Worm (Caenorhabditis elegans) whole organism, late embryonic: ENCODE results near the gene C24B5.4.

Source experiments
- C08G9.2 ChIP-seq: sonication (generic microtip); optimal IDR thresholded peaks from 2 replicates; lab custom pipeline; 2016; ENCODE audit warnings: mild to moderate bottlenecking, missing genetic modification characterization, moderate library complexity, missing compliant biosample characterization
- F13H6.1 ChIP-seq: sonication (generic microtip); optimal IDR thresholded peaks from 2 replicates; lab custom pipeline; 2016; ENCODE audit warnings: missing genetic modification characterization, missing compliant biosample characterization
- K02D7.2 ChIP-seq: sonication (generic microtip); optimal IDR thresholded peaks from 2 replicates; lab custom pipeline; 2017; ENCODE audit warnings: mild to moderate bottlenecking, missing genetic modification characterization, missing compliant biosample characterization
- ahr-1 ChIP-seq: sonication (generic microtip); optimal IDR thresholded peaks from 2 replicates; lab custom pipeline; 2016; ENCODE audit warnings: missing genetic modification characterization, missing compliant biosample characterization
- ceh-18 ChIP-seq: sonication (generic microtip); optimal IDR thresholded peaks from 2 replicates; lab custom pipeline; 2016; ENCODE audit warnings: missing genetic modification characterization, missing compliant biosample characterization
- ceh-19 ChIP-seq: fragments of 200-800 bp; sonication (Bioruptor generic); optimal IDR thresholded peaks from 2 replicates; lab custom pipeline; 2018; ENCODE audit warnings: mild to moderate bottlenecking, missing genetic modification characterization, missing compliant biosample characterization
- ceh-2 ChIP-seq: sonication (generic microtip); optimal IDR thresholded peaks from 2 replicates; lab custom pipeline; 2016; ENCODE audit warnings: missing genotype, missing genetic modification characterization, missing compliant biosample characterization
- ceh-24 ChIP-seq: sonication (generic microtip); optimal IDR thresholded peaks from 2 replicates; lab custom pipeline; 2016; ENCODE audit warnings: mild to moderate bottlenecking, missing genetic modification characterization, missing compliant biosample characterization
- ceh-30 ChIP-seq: fragments of 150-350 bp; optimal IDR thresholded peaks from 2 replicates; lab custom pipeline; 2014; ENCODE audit warnings: missing biosample characterization, missing genetic modification characterization
- ceh-31 ChIP-seq: sonication (generic microtip); optimal IDR thresholded peaks from 2 replicates; lab custom pipeline; 2016; ENCODE audit warnings: missing genetic modification characterization, missing compliant biosample characterization
- elt-2 ChIP-seq: sonication (generic microtip); optimal IDR thresholded peaks from 2 replicates; lab custom pipeline; 2016; ENCODE audit warnings: missing genetic modification reagents, missing genetic modification characterization, missing compliant biosample characterization
- elt-4 ChIP-seq: sonication (generic microtip); optimal IDR thresholded peaks from 2 replicates; lab custom pipeline; 2016; ENCODE audit warnings: missing genetic modification characterization, missing compliant biosample characterization
- ets-4 ChIP-seq: sonication (generic microtip); optimal IDR thresholded peaks from 2 replicates; lab custom pipeline; 2016; ENCODE audit warnings: missing genetic modification characterization, missing compliant biosample characterization
- eyg-1 ChIP-seq: sonication (generic microtip); optimal IDR thresholded peaks from 2 replicates; lab custom pipeline; 2016; ENCODE audit warnings: missing genotype, missing genetic modification characterization, missing compliant biosample characterization
- fax-1 ChIP-seq: sonication (generic microtip); optimal IDR thresholded peaks from 2 replicates; lab custom pipeline; 2016; ENCODE audit warnings: missing genotype, missing genetic modification characterization, missing compliant biosample characterization
- fkh-10 ChIP-seq: fragments of 150-350 bp; optimal IDR thresholded peaks from 2 replicates; lab custom pipeline; 2014; ENCODE audit warnings: missing biosample characterization, missing genetic modification reagents, missing genetic modification characterization
- fkh-6 ChIP-seq: sonication (generic microtip); optimal IDR thresholded peaks from 2 replicates; lab custom pipeline; 2016; ENCODE audit warnings: missing genetic modification characterization, missing compliant biosample characterization
- hlh-13 ChIP-seq: fragments of 200-800 bp; sonication (Bioruptor generic); optimal IDR thresholded peaks from 2 replicates; lab custom pipeline; 2018; ENCODE audit warnings: mild to moderate bottlenecking, missing genetic modification characterization, missing compliant biosample characterization
- madf-2 ChIP-seq: sonication (generic microtip); optimal IDR thresholded peaks from 2 replicates; lab custom pipeline; 2017; ENCODE audit warnings: missing genetic modification characterization, missing compliant biosample characterization
- nhr-232 ChIP-seq: sonication (generic microtip); optimal IDR thresholded peaks from 2 replicates; lab custom pipeline; 2016; ENCODE audit warnings: missing genetic modification characterization, missing compliant biosample characterization
- npax-4 ChIP-seq: sonication (generic microtip); optimal IDR thresholded peaks from 2 replicates; lab custom pipeline; 2016; ENCODE audit warnings: missing genetic modification characterization, missing compliant biosample characterization
- odd-2 ChIP-seq: sonication (generic microtip); optimal IDR thresholded peaks from 2 replicates; lab custom pipeline; 2017; ENCODE audit warnings: antibody characterized with exemption, mild to moderate bottlenecking, missing genetic modification characterization, missing compliant biosample characterization
- pax-1 ChIP-seq: fragments of 150-350 bp; optimal IDR thresholded peaks from 2 replicates; lab custom pipeline; 2014; ENCODE audit warnings: missing biosample characterization, missing genetic modification characterization
- pha-4 ChIP-seq: fragments of 150-350 bp; optimal IDR thresholded peaks from 2 replicates; lab custom pipeline; 2018; ENCODE audit warnings: missing biosample characterization, missing genetic modification reagents, missing genetic modification characterization
- ref-2 ChIP-seq: sonication (generic microtip); optimal IDR thresholded peaks from 2 replicates; lab custom pipeline; 2016; ENCODE audit warnings: missing genetic modification characterization, missing compliant biosample characterization
- sox-4 ChIP-seq: sonication (generic microtip); optimal IDR thresholded peaks from 2 replicates; lab custom pipeline; 2017; ENCODE audit warnings: mild to moderate bottlenecking, missing genetic modification characterization, inconsistent platforms, missing compliant biosample characterization
- syd-9 ChIP-seq: sonication (generic microtip); optimal IDR thresholded peaks from 2 replicates; lab custom pipeline; 2016; ENCODE audit warnings: mild to moderate bottlenecking, missing genetic modification characterization, moderate library complexity, missing compliant biosample characterization
- tbx-2 ChIP-seq: sonication (generic microtip); optimal IDR thresholded peaks from 2 replicates; lab custom pipeline; 2016; ENCODE audit warnings: missing genetic modification characterization, missing compliant biosample characterization
- ttx-3 ChIP-seq: sonication (generic microtip); optimal IDR thresholded peaks from 2 replicates; lab custom pipeline; 2016; ENCODE audit warnings: missing genetic modification reagents, missing genetic modification characterization, missing compliant biosample characterization
- unc-42 ChIP-seq: sonication (generic microtip); optimal IDR thresholded peaks from 2 replicates; lab custom pipeline; 2016; ENCODE audit warnings: missing genotype, missing genetic modification characterization, missing compliant biosample characterization
- unc-86 ChIP-seq: sonication (generic microtip); optimal IDR thresholded peaks from 2 replicates; lab custom pipeline; 2016; ENCODE audit warnings: missing genetic modification characterization, missing compliant biosample characterization
- ztf-16 ChIP-seq: sonication (generic microtip); optimal IDR thresholded peaks from 2 replicates; lab custom pipeline; 2017; ENCODE audit warnings: missing genetic modification characterization, missing compliant biosample characterization

C24B5.4 gene

ce11 chrV:9207377-9207776 lies 10.3 kb upstream of the C24B5.4 start, which contains the start of gene inx-10:
Gene inx-10 (minus strand): TSS chrV:9207477.
- TF ChIP-seq npax-4 (tag; lab: Kevin White, UChicago): no peak
- no peak for TF ChIP-seq hlh-13 (GFP tag; lab: Kevin White, UChicago)
- no peak for TF ChIP-seq syd-9 (tag; lab: Kevin White, UChicago)
- no peak for TF ChIP-seq fkh-6 (tag; lab: Kevin White, UChicago)
- no peak for TF ChIP-seq ref-2 (tag; lab: Kevin White, UChicago)
- no peak for TF ChIP-seq eyg-1
- no peak for TF ChIP-seq pax-1 (tag; lab: Kevin White, UChicago)
- no peak for TF ChIP-seq ceh-31 (tag; lab: Kevin White, UChicago)
- no peak for TF ChIP-seq elt-2 (tag; lab: Kevin White, UChicago)

ce11 chrV:9202710-9203109 lies 5.6 kb upstream of the C24B5.4 start, which contains the start of gene asp-2:
Gene asp-2 (plus strand): TSS chrV:9203077.
- TF ChIP-seq elt-2 (tag; lab: Kevin White, UChicago) (peak; percentile 69), sox-4 (tag; lab: Kevin White, UChicago) (no peak), pha-4 (tag; lab: Kevin White, UChicago) (no peak), F13H6.1 (tag; lab: Kevin White, UChicago) (no peak), ceh-31 (tag; lab: Kevin White, UChicago) (no peak), fkh-6 (tag; lab: Kevin White, UChicago) (no peak), elt-4 (tag; lab: Kevin White, UChicago) (no peak), ceh-30 (no peak), ttx-3 (tag; lab: Kevin White, UChicago) (no peak)

ce11 chrV:9198887-9199286 lies 1.8 kb upstream of the C24B5.4 start, which contains the start of gene str-177:
Gene str-177 (minus strand): TSS chrV:9198987.
- no peak for TF ChIP-seq fax-1
- no peak for TF ChIP-seq nhr-232
- no peak for TF ChIP-seq fkh-10 (GFP tag; lab: Kevin White, UChicago)
- no peak for TF ChIP-seq ceh-18 (tag; lab: Kevin White, UChicago)
- TF ChIP-seq tbx-2 (tag; lab: Kevin White, UChicago): no peak
- TF ChIP-seq ceh-19 (GFP tag; lab: Kevin White, UChicago): no peak
- TF ChIP-seq ceh-24 (tag; lab: Kevin White, UChicago): no peak
- no peak for TF ChIP-seq ets-4 (tag; lab: Kevin White, UChicago)
- TF ChIP-seq unc-86 (tag; lab: Kevin White, UChicago): no peak
- no peak for TF ChIP-seq odd-2 (tag; lab: Kevin White, UChicago)
- TF ChIP-seq ahr-1 (tag; lab: Kevin White, UChicago): no peak
- no peak for TF ChIP-seq sox-4 (tag; lab: Kevin White, UChicago)

ce11 chrV:9194055-9194454 lies 3.1 kb downstream of the C24B5.4 start:
- no peak for TF ChIP-seq K02D7.2 (tag; lab: Kevin White, UChicago)
- peak; percentile 93 for TF ChIP-seq unc-42 (tag; lab: Kevin White, UChicago)

ce11 chrV:9191406-9191805 lies 5.7 kb downstream of the C24B5.4 start, which contains the start of gene sphr-1:
Gene sphr-1 (plus strand): TSS chrV:9191610.
- TF ChIP-seq ceh-2 (tag; lab: Kevin White, UChicago) (no peak), pha-4 (tag; lab: Kevin White, UChicago) (no peak), pax-1 (tag; lab: Kevin White, UChicago) (no peak), C08G9.2 (tag; lab: Kevin White, UChicago) (no peak), ttx-3 (tag; lab: Kevin White, UChicago) (no peak)

ce11 chrV:9186028-9186427 lies 11.1 kb downstream of the C24B5.4 start:
- TF ChIP-seq ztf-16 (no peak), madf-2 (tag; lab: Kevin White, UChicago) (no peak)
